Fruit fly (Drosophila melanogaster) whole organism, embryonic: ENCODE measurements around the gene CG43072.

Source experiments
- Atf6 ChIP-seq: fragments of 200-800 bp; sonication (Bioruptor generic); IDR thresholded peaks from 2 replicates; pipeline ENCODE4 v1.3.6; 2022; ENCODE audit warnings: missing biosample characterization, missing genetic modification characterization
- B-H2 ChIP-seq: fragments of 200-800 bp; sonication (Bioruptor generic); optimal IDR thresholded peaks from 2 replicates; lab custom pipeline; 2018; ENCODE audit warnings: missing biosample characterization, mild to moderate bottlenecking, missing genetic modification characterization
- CG10267 ChIP-seq: fragments of 200-800 bp; sonication (Bioruptor generic); optimal IDR thresholded peaks from 2 replicates; lab custom pipeline; 2018; ENCODE audit warnings: missing biosample characterization, mild to moderate bottlenecking, missing genetic modification characterization, moderate library complexity
- CG10274 ChIP-seq: fragments of 200-800 bp; sonication (Bioruptor generic); optimal IDR thresholded peaks from 3 replicates; lab custom pipeline; 2017; ENCODE audit warnings: missing biosample characterization, mild to moderate bottlenecking, missing genetic modification characterization
- CG10431 ChIP-seq: fragments of 200-800 bp; sonication (Bioruptor generic); optimal IDR thresholded peaks from 3 replicates; lab custom pipeline; 2018; ENCODE audit warnings: missing biosample characterization, mild to moderate bottlenecking, missing genetic modification characterization
- CG10543 ChIP-seq: fragments of 200-800 bp; sonication (Bioruptor generic); optimal IDR thresholded peaks from 3 replicates; lab custom pipeline; 2017; ENCODE audit warnings: missing biosample characterization, mild to moderate bottlenecking, missing genetic modification characterization, moderate library complexity
- CG10979 ChIP-seq: fragments of 200-800 bp; sonication (Bioruptor generic); optimal IDR thresholded peaks from 2 replicates; lab custom pipeline; 2018; ENCODE audit warnings: missing biosample characterization, mild to moderate bottlenecking, missing genetic modification characterization, moderate library complexity
- CG1233 ChIP-seq: fragments of 200-800 bp; sonication (Bioruptor generic); optimal IDR thresholded peaks from 4 replicates; lab custom pipeline; 2018; ENCODE audit warnings: missing biosample characterization, mild to moderate bottlenecking, missing genetic modification characterization
- CG12769 ChIP-seq: fragments of 200-800 bp; sonication (Bioruptor generic); optimal IDR thresholded peaks from 2 replicates; lab custom pipeline; 2019; ENCODE audit warnings: missing biosample characterization, mild to moderate bottlenecking, missing genetic modification characterization, moderate library complexity
- CG13287 ChIP-seq: fragments of 200-800 bp; sonication (Bioruptor generic); IDR thresholded peaks from 2 replicates; pipeline ENCODE4 v1.3.6; 2022; ENCODE audit warnings: missing biosample characterization, missing genetic modification characterization; ENCODE audit not compliant: partially characterized antibody
- CG13296 ChIP-seq: fragments of 200-800 bp; sonication (Bioruptor generic); optimal IDR thresholded peaks from 3 replicates; lab custom pipeline; 2018; ENCODE audit warnings: missing biosample characterization, mild to moderate bottlenecking, missing genetic modification characterization
- CG13894 ChIP-seq: fragments of 200-800 bp; sonication (Bioruptor generic); optimal IDR thresholded peaks from 3 replicates; lab custom pipeline; 2018; ENCODE audit warnings: missing biosample characterization, mild to moderate bottlenecking, missing genetic modification characterization, moderate library complexity
- CG17359 ChIP-seq: fragments of 200-800 bp; sonication (Bioruptor generic); optimal IDR thresholded peaks from 3 replicates; lab custom pipeline; 2018; ENCODE audit warnings: missing biosample characterization, mild to moderate bottlenecking, missing genetic modification characterization, moderate library complexity
- CG17912 ChIP-seq: fragments of 200-800 bp; sonication (Bioruptor generic); optimal IDR thresholded peaks from 2 replicates; lab custom pipeline; 2018; ENCODE audit warnings: missing biosample characterization, mild to moderate bottlenecking, missing genetic modification characterization
- CG31365 ChIP-seq: fragments of 200-800 bp; sonication (Bioruptor generic); optimal IDR thresholded peaks from 2 replicates; lab custom pipeline; 2018; ENCODE audit warnings: missing biosample characterization, mild to moderate bottlenecking, missing genetic modification characterization
- CG3163 ChIP-seq: fragments of 200-800 bp; sonication (Bioruptor generic); optimal IDR thresholded peaks from 3 replicates; lab custom pipeline; 2016; ENCODE audit warnings: missing biosample characterization, missing genetic modification characterization
- CG33557 ChIP-seq: fragments of 200-800 bp; sonication (Bioruptor generic); optimal IDR thresholded peaks from 2 replicates; lab custom pipeline; 2019; ENCODE audit warnings: missing biosample characterization, mild to moderate bottlenecking, missing genetic modification characterization, moderate library complexity
- CG34422 ChIP-seq: fragments of 200-800 bp; sonication (Bioruptor generic); IDR thresholded peaks from 3 replicates; pipeline ENCODE4 v1.3.6; 2022; ENCODE audit warnings: missing biosample characterization, missing genetic modification characterization
- CG3838 ChIP-seq: fragments of 200-800 bp; sonication (Bioruptor generic); optimal IDR thresholded peaks from 3 replicates; lab custom pipeline; 2016; ENCODE audit warnings: missing biosample characterization, missing genetic modification characterization
- CG4424 ChIP-seq: fragments of 200-800 bp; sonication (Bioruptor generic); optimal IDR thresholded peaks from 3 replicates; lab custom pipeline; 2016; ENCODE audit warnings: missing biosample characterization, missing genetic modification characterization
- CG4707 ChIP-seq: fragments of 200-800 bp; sonication (Bioruptor generic); optimal IDR thresholded peaks from 2 replicates; lab custom pipeline; 2018; ENCODE audit warnings: missing biosample characterization, mild to moderate bottlenecking, missing genetic modification characterization, moderate library complexity
- CG4820 ChIP-seq: fragments of 200-800 bp; sonication (Bioruptor generic); optimal IDR thresholded peaks from 3 replicates; lab custom pipeline; 2016; ENCODE audit warnings: missing biosample characterization, missing genetic modification characterization
- CG6254 ChIP-seq: fragments of 200-800 bp; sonication (Bioruptor generic); optimal IDR thresholded peaks from 3 replicates; lab custom pipeline; 2017; ENCODE audit warnings: mild to moderate bottlenecking, missing biosample characterization, missing genetic modification reagents, missing genetic modification characterization
- CG7839 ChIP-seq: fragments of 200-800 bp; sonication (Bioruptor generic); optimal IDR thresholded peaks from 3 replicates; lab custom pipeline; 2018; ENCODE audit warnings: missing biosample characterization, mild to moderate bottlenecking, missing genetic modification characterization, moderate library complexity
- CG8924 ChIP-seq: fragments of 200-800 bp; optimal IDR thresholded peaks from 3 replicates; lab custom pipeline; 2019; ENCODE audit warnings: missing biosample characterization, mild to moderate bottlenecking, missing genetic modification characterization, moderate library complexity
- CrebB ChIP-seq: fragments of 200-800 bp; sonication (Bioruptor generic); optimal IDR thresholded peaks from 3 replicates; lab custom pipeline; 2018; ENCODE audit warnings: missing biosample characterization, mild to moderate bottlenecking, missing genetic modification characterization
- Fer2 ChIP-seq: fragments of 200-800 bp; sonication (Bioruptor generic); optimal IDR thresholded peaks from 2 replicates; lab custom pipeline; 2018; ENCODE audit warnings: missing biosample characterization, mild to moderate bottlenecking, missing genetic modification characterization, moderate library complexity
- Hand ChIP-seq: fragments of 200-800 bp; sonication (Bioruptor generic); optimal IDR thresholded peaks from 2 replicates; lab custom pipeline; 2017; ENCODE audit warnings: mild to moderate bottlenecking, missing biosample characterization, missing genetic modification reagents, missing genetic modification characterization
- YL-1 ChIP-seq: fragments of 200-800 bp; sonication (Bioruptor generic); optimal IDR thresholded peaks from 3 replicates; lab custom pipeline; 2017; ENCODE audit warnings: missing biosample characterization, mild to moderate bottlenecking, missing genetic modification characterization
- amos ChIP-seq: fragments of 200-800 bp; sonication (Bioruptor generic); IDR thresholded peaks from 2 replicates; pipeline ENCODE4 v1.3.6; 2022; ENCODE audit warnings: missing biosample characterization, missing genetic modification characterization; ENCODE audit not compliant: partially characterized antibody
- bab2 ChIP-seq: fragments of 200-800 bp; sonication (Bioruptor generic); optimal IDR thresholded peaks from 2 replicates; lab custom pipeline; 2016; ENCODE audit warnings: missing biosample characterization, missing genetic modification characterization
- caup ChIP-seq: fragments of 200-800 bp; sonication (Bioruptor generic); optimal IDR thresholded peaks from 3 replicates; lab custom pipeline; 2017; ENCODE audit warnings: missing biosample characterization, mild to moderate bottlenecking, missing genetic modification characterization, moderate library complexity; ENCODE audit not compliant: severe bottlenecking
- chinmo ChIP-seq: fragments of 200-800 bp; sonication (Bioruptor generic); IDR thresholded peaks from 4 replicates; pipeline ENCODE4 v1.3.6; 2022; ENCODE audit warnings: missing biosample characterization, missing genetic modification characterization; ENCODE audit not compliant: partially characterized antibody
- grn ChIP-seq: fragments of 200-800 bp; sonication (Bioruptor generic); optimal IDR thresholded peaks from 3 replicates; lab custom pipeline; 2017; ENCODE audit warnings: missing biosample characterization, missing genetic modification characterization
- kah ChIP-seq: fragments of 200-800 bp; sonication (Bioruptor generic); optimal IDR thresholded peaks from 2 replicates; lab custom pipeline; 2018; ENCODE audit warnings: missing biosample characterization, mild to moderate bottlenecking, missing genetic modification characterization
- lbe ChIP-seq: fragments of 200-800 bp; sonication (Bioruptor generic); optimal IDR thresholded peaks from 2 replicates; lab custom pipeline; 2016; ENCODE audit warnings: missing biosample characterization, mild to moderate bottlenecking, missing genetic modification characterization
- mld ChIP-seq: fragments of 200-800 bp; sonication (Bioruptor generic); IDR thresholded peaks from 3 replicates; pipeline ENCODE4 v1.3.6; 2022; ENCODE audit warnings: missing biosample characterization, missing genetic modification characterization; ENCODE audit not compliant: partially characterized antibody
- nerfin-1 ChIP-seq: fragments of 200-800 bp; sonication (Bioruptor generic); optimal IDR thresholded peaks from 3 replicates; lab custom pipeline; 2019; ENCODE audit warnings: missing biosample characterization, mild to moderate bottlenecking, missing genetic modification characterization, moderate library complexity
- pan ChIP-seq, 4 experiments: fragments of >200 bp in 3 of 4; fragments of 200-800 bp in 1 of 4; sonication (Bioruptor generic) in 1 of 4; optimal IDR thresholded peaks in 3 of 4; IDR thresholded peaks in 1 of 4; 2 replicates each; pipeline versions ENCODE4 v1.3.6 to Lab custom; 2017 to 2022; ENCODE audit warnings: missing biosample characterization in 2 of 4, missing genetic modification characterization in 2 of 4, mixed read lengths in 1 of 4
- run ChIP-seq: fragments of 200-800 bp; sonication (Bioruptor generic); optimal IDR thresholded peaks from 3 replicates; lab custom pipeline; 2018; ENCODE audit warnings: missing biosample characterization, mild to moderate bottlenecking, missing genetic modification characterization
- sens-2 ChIP-seq: fragments of 200-800 bp; sonication (Bioruptor generic); IDR thresholded peaks from 2 replicates; pipeline ENCODE4 v1.3.6; 2022; ENCODE audit warnings: missing biosample characterization, missing genetic modification characterization
- so ChIP-seq: fragments of 200-800 bp; sonication (Bioruptor generic); IDR thresholded peaks from 3 replicates; pipeline ENCODE4 v1.3.6; 2022; ENCODE audit warnings: missing biosample characterization, missing genetic modification characterization
- sug ChIP-seq: fragments of 200-800 bp; optimal IDR thresholded peaks from 2 replicates; lab custom pipeline; 2019; ENCODE audit warnings: missing biosample characterization, mild to moderate bottlenecking, missing genetic modification characterization, moderate library complexity
- unpg ChIP-seq: fragments of 200-800 bp; sonication (Bioruptor generic); optimal IDR thresholded peaks from 3 replicates; lab custom pipeline; 2018; ENCODE audit warnings: missing biosample characterization, mild to moderate bottlenecking, missing genetic modification characterization, moderate library complexity
- wek ChIP-seq: fragments of 200-800 bp; sonication (Bioruptor generic); optimal IDR thresholded peaks from 3 replicates; lab custom pipeline; 2018; ENCODE audit warnings: missing biosample characterization, mild to moderate bottlenecking, missing genetic modification characterization, moderate library complexity
- zen ChIP-seq: fragments of 200-800 bp; sonication (Bioruptor generic); optimal IDR thresholded peaks from 3 replicates; lab custom pipeline; 2018; ENCODE audit warnings: missing biosample characterization, mild to moderate bottlenecking, missing genetic modification characterization, moderate library complexity

The CG43072 gene

DNA sequence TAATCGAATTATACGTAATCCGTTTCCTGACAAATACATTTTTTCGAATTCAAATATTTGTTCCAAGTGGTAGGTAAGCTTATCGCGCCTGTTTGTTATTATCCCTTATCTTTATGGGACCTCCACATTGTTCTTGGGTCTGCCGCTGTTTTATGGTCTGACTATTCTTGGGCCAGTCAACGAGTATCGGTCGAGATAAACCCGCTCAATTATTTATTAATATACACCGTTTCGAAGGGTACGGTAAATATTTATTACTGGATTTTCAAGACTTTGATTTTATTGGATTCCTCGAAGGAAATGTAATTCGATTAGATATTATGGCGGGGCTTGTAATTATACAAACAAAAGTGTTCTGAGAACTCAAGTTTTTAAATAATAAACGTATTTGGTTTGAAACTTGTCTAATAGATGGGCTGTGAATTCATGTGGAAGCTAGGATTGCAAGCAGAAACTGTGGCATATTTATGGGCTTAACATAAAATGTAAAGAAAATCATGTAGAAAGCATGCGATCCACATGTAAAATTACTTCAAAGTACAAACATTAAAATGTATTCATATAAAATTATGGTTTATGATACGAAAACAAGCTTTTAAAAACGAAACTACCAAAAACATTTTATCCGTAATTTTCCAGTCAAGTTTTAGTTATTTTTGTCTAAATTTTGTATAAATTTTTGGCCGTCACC lies at the start of gene CG43072 (continued):
- TF ChIP-seq pan (optimal IDR thresholded peaks at IDR 0.05; lab: Kevin White, UChicago), result no peak
- TF ChIP-seq pan (GFP tag; optimal IDR thresholded peaks at IDR 0.05 in 1 of 2, IDR thresholded peaks at IDR 0.05 in 1 of 2), result no peak
- TF ChIP-seq unpg (GFP tag; lab: Kevin White, UChicago), result peak; percentile 49
- peak; percentile 64; the same call in 1 of the 2 replicates for TF ChIP-seq amos (GFP tag; lab: Robert Waterston, UW)
- TF ChIP-seq nerfin-1 (tag; lab: Kevin White, UChicago), result peak; percentile 16
- peak; percentile 37 for TF ChIP-seq CG10543 (GFP tag; lab: Kevin White, UChicago)
- peak; percentile 15 for TF ChIP-seq CG10267 (tag; lab: Kevin White, UChicago)
- peak; percentile 7 for TF ChIP-seq CG10979 (tag; lab: Kevin White, UChicago)
- peak; percentile 30 for TF ChIP-seq CG8924 (tag; lab: Kevin White, UChicago)
- peak; percentile 79 for TF ChIP-seq CG13894 (tag; lab: Kevin White, UChicago)
- TF ChIP-seq CG10274 (GFP tag; lab: Kevin White, UChicago), result peak; percentile 2
- peak; percentile 57 for TF ChIP-seq Hand (GFP tag; lab: Kevin White, UChicago)
- no peak for TF ChIP-seq CG3838
- peak; percentile 13 for TF ChIP-seq kah (GFP tag; lab: Kevin White, UChicago)
- no peak for TF ChIP-seq CG34422 (GFP tag; lab: Robert Waterston, UW)
- TF ChIP-seq sens-2 (GFP tag; lab: Robert Waterston, UW), result peak; percentile 64; the same call in 1 of the 2 replicates
- peak; percentile 55 for TF ChIP-seq caup
- TF ChIP-seq bab2, result no peak
- peak; percentile 31 for TF ChIP-seq CG31365 (tag; lab: Kevin White, UChicago)
- no peak for TF ChIP-seq CG4820 (GFP tag; lab: Kevin White, UChicago)
- no peak for TF ChIP-seq CG4424 (GFP tag; lab: Kevin White, UChicago)
- TF ChIP-seq run (tag; lab: Kevin White, UChicago), result peak; percentile 22
- TF ChIP-seq B-H2 (GFP tag; lab: Kevin White, UChicago), result peak; percentile 62
- TF ChIP-seq CG10431, result peak; percentile 57
- peak; percentile 85 for TF ChIP-seq sug (tag; lab: Kevin White, UChicago)
- no peak for TF ChIP-seq mld (GFP tag; lab: Robert Waterston, UW)
- peak; percentile 44 for TF ChIP-seq CG33557 (GFP tag; lab: Kevin White, UChicago)
- TF ChIP-seq CG13287 (GFP tag; lab: Robert Waterston, UW), result peak; percentile 26; the same call in 1 of the 2 replicates
- TF ChIP-seq YL-1 (GFP tag; lab: Kevin White, UChicago), result peak; percentile 3
- peak; percentile 48 for TF ChIP-seq CG6254
- TF ChIP-seq Fer2, result peak; percentile 6
- peak; percentile 69 for TF ChIP-seq CG13296 (GFP tag; lab: Kevin White, UChicago)
- TF ChIP-seq wek (GFP tag; lab: Kevin White, UChicago), result peak; percentile 37
- peak; percentile 56 for TF ChIP-seq lbe (GFP tag; lab: Kevin White, UChicago)
- TF ChIP-seq CG12769 (tag; lab: Kevin White, UChicago), result peak; percentile 21
- TF ChIP-seq CG1233 (GFP tag; lab: Kevin White, UChicago), result peak; percentile 1
- 0 out of 4 replicates have a peak, but pooled peaks have one; percentile 16 for TF ChIP-seq chinmo (GFP tag; lab: Robert Waterston, UW)
- peak; percentile 26 for TF ChIP-seq zen (tag; lab: Kevin White, UChicago)
- TF ChIP-seq CG7839 (tag; lab: Kevin White, UChicago), result peak; percentile 3
- TF ChIP-seq CG3163, result no peak
- no peak for TF ChIP-seq so (GFP tag; lab: Robert Waterston, UW)
- TF ChIP-seq Atf6 (GFP tag; lab: Robert Waterston, UW), result peak; percentile 43; the same call in 1 of the 2 replicates
- peak; percentile 9 for TF ChIP-seq CG17359
- peak; percentile 40 for TF ChIP-seq CG4707 (GFP tag; lab: Kevin White, UChicago)
- TF ChIP-seq CrebB (tag; lab: Kevin White, UChicago), result peak; percentile 80
- TF ChIP-seq grn (GFP tag; lab: Kevin White, UChicago), result peak; percentile 45
- peak; percentile 44 for TF ChIP-seq CG17912 (GFP tag; lab: Kevin White, UChicago)
